Worm (Caenorhabditis elegans): ENCODE measurements around the gene cpg-20.

DNA sequence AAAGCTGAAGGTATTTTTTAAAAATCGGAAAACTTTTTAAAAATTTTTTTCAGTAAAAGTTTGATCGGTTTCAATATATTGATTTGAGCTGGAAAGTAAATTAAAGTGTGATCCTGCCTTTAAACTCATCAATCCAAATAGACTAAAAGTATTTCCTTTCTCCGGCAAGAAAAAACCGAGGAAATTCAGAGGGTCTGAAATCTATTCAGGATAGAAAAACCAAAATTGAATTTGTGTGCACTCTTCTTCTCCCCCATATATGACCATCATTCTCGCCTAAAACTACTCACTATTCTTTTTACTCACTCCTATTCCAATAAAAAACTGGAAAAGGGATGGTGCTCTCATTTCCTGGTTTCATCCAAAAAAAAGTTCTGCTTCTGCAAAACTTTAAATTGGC lies 21.2 kb downstream of the cpg-20 start:
- TF ChIP-seq nhr-2 (tag; optimal IDR thresholded peaks at IDR 0.05) (no peak), zip-8 (tag; optimal IDR thresholded peaks at IDR 0.05) (no peak), elt-1 (tag; optimal IDR thresholded peaks at IDR 0.05; ENCODE audit: borderline replicate concordance, insufficient read depth) (no peak), mep-1 (tag; optimal IDR thresholded peaks at IDR 0.05) (no peak), snpc-4 (tag; optimal IDR thresholded peaks at IDR 0.05) (no peak), blmp-1 (tag; optimal IDR thresholded peaks at IDR 0.05) (no peak)

Measured in whole organism, mixed stage, embryonic.